Worm (Caenorhabditis elegans): ENCODE results near the gene memi-1.

Gene memi-1

ce11 chrIV:4749155-4749554 lies 11.1 kb downstream of the memi-1 start (continued):
- TF ChIP-seq D1046.2 (GFP tag; IDR thresholded peaks at IDR 0.05) (no peak), ceh-20 (GFP tag; IDR thresholded peaks at IDR 0.05) (no peak), set-16 (GFP tag; IDR thresholded peaks at IDR 0.05) (peak; percentile 69)

ce11 chrIV:4748408-4749105 lies 11.7 kb downstream of the memi-1 start, which contains the start of gene cyc-2.1:
TSS of gene cyc-2.1 (minus strand) at chrIV:4749012.
- peak; percentile 69 for TF ChIP-seq lim-7 (GFP tag; IDR thresholded peaks at IDR 0.05)
- peak; percentile 11 for TF ChIP-seq zfp-2 (tag; optimal IDR thresholded peaks at IDR 0.05)
- TF ChIP-seq ces-1 (GFP tag; optimal IDR thresholded peaks at IDR 0.05): no peak
- peak; percentile 36 for TF ChIP-seq lin-13 (GFP tag; optimal IDR thresholded peaks at IDR 0.05)
- peak; percentile 10; the same call in 1 of the 2 replicates for TF ChIP-seq tra-1 (GFP tag; IDR thresholded peaks at IDR 0.05)
- peak; percentile 76 for TF ChIP-seq nhr-10 (tag; optimal IDR thresholded peaks at IDR 0.05)
- peak; percentile 85 for TF ChIP-seq hlh-11 (tag; optimal IDR thresholded peaks at IDR 0.05)
- TF ChIP-seq zip-11 (GFP tag; IDR thresholded peaks at IDR 0.05): no peak
- no peak for TF ChIP-seq sdz-12 (GFP tag; optimal IDR thresholded peaks at IDR 0.05)
- no peak for TF ChIP-seq nhr-42 (GFP tag; IDR thresholded peaks at IDR 0.05)
- TF ChIP-seq fos-1 (tag; optimal IDR thresholded peaks at IDR 0.05): no peak
- no peak for TF ChIP-seq R02D3.7 (tag; optimal IDR thresholded peaks at IDR 0.05)
- peak; percentile 85 for TF ChIP-seq F49E8.2 (tag; optimal IDR thresholded peaks at IDR 0.05; ENCODE audit: borderline replicate concordance)
- peak; percentile 64 for TF ChIP-seq Y105C5A.15 (GFP tag; IDR thresholded peaks at IDR 0.05)
- TF ChIP-seq aly-2 (tag; optimal IDR thresholded peaks at IDR 0.05): no peak
- peak; percentile 43 for TF ChIP-seq unc-130 (GFP tag; optimal IDR thresholded peaks at IDR 0.05)
- TF ChIP-seq daf-16 (GFP tag; optimal IDR thresholded peaks at IDR 0.05): no peak
- peak; percentile 44 for TF ChIP-seq daf-16 (tag; optimal IDR thresholded peaks at IDR 0.05)
- TF ChIP-seq T20F7.1 (GFP tag; optimal IDR thresholded peaks at IDR 0.05): peak; percentile 50
- no peak for TF ChIP-seq skn-1 (tag; optimal IDR thresholded peaks at IDR 0.05)
- no peak for TF ChIP-seq gei-8 (GFP tag; optimal IDR thresholded peaks at IDR 0.05)
- peak; percentile 55 for TF ChIP-seq nhr-28 (tag; optimal IDR thresholded peaks at IDR 0.05)
- TF ChIP-seq ama-1 (optimal IDR thresholded peaks at IDR 0.05): peak; percentile 78
- peak; percentile 84; the same call in 1 of the 2 replicates for TF ChIP-seq daf-19 (GFP tag; conservative IDR thresholded peaks at IDR 0.05)
- peak; percentile 51; the same call in 1 of the 2 replicates for TF ChIP-seq hmg-1.1 (GFP tag; IDR thresholded peaks at IDR 0.05)
- peak; percentile 18 for TF ChIP-seq hlh-30 (tag; optimal IDR thresholded peaks at IDR 0.05; ENCODE audit: insufficient read depth)
- TF ChIP-seq spr-1 (tag; optimal IDR thresholded peaks at IDR 0.05): peak; percentile 15
- no peak for TF ChIP-seq zip-2 (tag; optimal IDR thresholded peaks at IDR 0.05)
- TF ChIP-seq spr-3 (GFP tag; optimal IDR thresholded peaks at IDR 0.05): no peak
- TF ChIP-seq nhr-111 (GFP tag; optimal IDR thresholded peaks at IDR 0.05): no peak
- peak; percentile 21 for TF ChIP-seq nhr-237 (tag; optimal IDR thresholded peaks at IDR 0.05)
- TF ChIP-seq zfp-3 (GFP tag; conservative IDR thresholded peaks at IDR 0.05): no peak
- no peak for TF ChIP-seq hif-1 (tag; optimal IDR thresholded peaks at IDR 0.05)
- peak; percentile 52 for TF ChIP-seq nhr-11 (tag; optimal IDR thresholded peaks at IDR 0.05)
- TF ChIP-seq Y5F2A.4 (GFP tag; optimal IDR thresholded peaks at IDR 0.05): no peak
- peak; percentile 71 for TF ChIP-seq arid-1 (GFP tag; conservative IDR thresholded peaks at IDR 0.05)
- peak; percentile 1 for TF ChIP-seq F37D6.2 (tag; optimal IDR thresholded peaks at IDR 0.05)
- no peak for TF ChIP-seq duxl-1 (tag; optimal IDR thresholded peaks at IDR 0.05; ENCODE audit: poor library complexity)
- TF ChIP-seq nhr-77 (tag; optimal IDR thresholded peaks at IDR 0.05): peak; percentile 42
- peak; percentile 79 for TF ChIP-seq lin-38 (GFP tag; IDR thresholded peaks at IDR 0.05)
- peak; percentile 24 for TF ChIP-seq jun-1 (tag; optimal IDR thresholded peaks at IDR 0.05)
- no peak for TF ChIP-seq tag-97 (GFP tag; IDR thresholded peaks at IDR 0.05)
- TF ChIP-seq ceh-82 (tag; optimal IDR thresholded peaks at IDR 0.05): no peak
- no peak for TF ChIP-seq mxl-2 (GFP tag; conservative IDR thresholded peaks at IDR 0.05)
- no peak for TF ChIP-seq nhr-76 (tag; optimal IDR thresholded peaks at IDR 0.05)
- TF ChIP-seq dmd-9 (GFP tag; IDR thresholded peaks at IDR 0.05): no peak
- TF ChIP-seq attf-4 (tag; optimal IDR thresholded peaks at IDR 0.05): no peak
